Worm (Caenorhabditis elegans): ENCODE data around the gene Y32G9A.3.

DNA sequence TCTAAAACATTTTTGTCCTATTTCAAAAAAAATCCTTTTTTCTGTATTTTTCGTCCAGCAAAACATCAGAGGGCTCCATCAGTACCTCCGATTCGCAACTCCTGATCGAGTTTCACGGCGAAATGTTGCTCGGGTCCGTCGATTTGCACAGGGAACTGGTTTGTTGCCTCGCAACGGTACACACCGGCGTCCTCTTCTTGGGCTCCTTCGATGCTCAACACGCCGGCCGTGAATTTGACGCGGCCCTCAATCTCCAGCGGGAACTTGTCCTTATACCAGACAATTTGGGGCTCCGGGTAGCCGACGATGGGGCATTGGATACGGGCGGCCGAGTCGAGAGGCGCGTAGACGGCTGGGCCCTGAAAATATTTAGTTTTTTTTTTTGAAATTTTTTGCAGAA lies 33.2 kb upstream of the Y32G9A.3 start:
- TF ChIP-seq ztf-11 (tag; optimal IDR thresholded peaks at IDR 0.05) (no peak), nfya-1 (tag; optimal IDR thresholded peaks at IDR 0.05; ENCODE audit: insufficient read depth) (no peak)

Measured in whole organism, L3 larva.